Worm (Caenorhabditis elegans): ENCODE measurements around the gene F53H4.4.

- TF ChIP-seq ama-1 (optimal IDR thresholded peaks at IDR 0.05) (no peak), aha-1 (tag) (no peak), nhr-6 (tag; optimal IDR thresholded peaks at IDR 0.05) (no peak), nhr-237 (tag; optimal IDR thresholded peaks at IDR 0.05) (no peak), lim-7 (GFP tag; IDR thresholded peaks at IDR 0.05) (no peak), dpl-1 (GFP tag; optimal IDR thresholded peaks at IDR 0.05) (no peak), lin-15B (tag; optimal IDR thresholded peaks at IDR 0.05) (no peak)
Observed at ce11 chrX:15884478-15884877, 18.3 kb downstream of the F53H4.4 start.
